Worm (Caenorhabditis elegans): Measurements from ENCODE around the gene jmjd-5.

DNA sequence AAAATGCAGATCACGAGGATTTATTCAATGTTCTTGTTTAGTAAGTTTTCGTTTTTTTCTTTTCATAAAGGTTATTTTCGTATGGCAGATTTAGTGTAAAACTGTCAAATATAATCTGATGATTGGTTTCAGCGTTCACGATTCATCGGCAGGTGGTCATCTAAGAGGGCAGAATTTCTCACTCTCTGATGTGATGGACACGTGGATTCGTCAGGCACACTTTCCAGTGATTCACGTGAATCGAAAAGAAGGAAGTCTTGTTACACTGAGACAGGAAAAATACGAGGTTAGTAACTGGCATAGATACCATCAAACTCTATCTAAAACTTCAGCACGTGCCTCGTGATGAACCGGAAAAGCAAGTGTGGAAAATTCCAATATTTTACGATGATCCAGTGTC is 32.6 kb upstream of the jmjd-5 start:
- TF ChIP-seq elt-3 (tag; optimal IDR thresholded peaks at IDR 0.05): peak in 1 of 6 experiments; percentile 28
- TF ChIP-seq fos-1 (tag; optimal IDR thresholded peaks at IDR 0.05): no peak
- TF ChIP-seq nhr-20 (tag; optimal IDR thresholded peaks at IDR 0.05): peak; percentile 26
- TF ChIP-seq C04F5.9 (tag; optimal IDR thresholded peaks at IDR 0.05): no peak

All from whole organism, L1 larva.